Fruit fly (Drosophila melanogaster) whole organism, pupa: ENCODE data around the gene egh.

Source experiments
- CG10348 ChIP-seq: fragments of 200-800 bp; sonication (Bioruptor generic); IDR thresholded peaks from 2 replicates; pipeline ENCODE4 v1.3.6; 2022; ENCODE audit warnings: missing biosample characterization, missing genetic modification characterization
- CG12605 ChIP-seq: fragments of 200-800 bp; sonication (Bioruptor generic); IDR thresholded peaks from 2 replicates; pipeline ENCODE4 v1.3.6; 2022; ENCODE audit warnings: missing biosample characterization, missing genetic modification characterization
- CG13204 ChIP-seq: fragments of 200-800 bp; sonication (Bioruptor generic); optimal IDR thresholded peaks from 2 replicates; lab custom pipeline; 2018; ENCODE audit warnings: missing biosample characterization, mild to moderate bottlenecking, missing genetic modification characterization, moderate library complexity
- CG14655 ChIP-seq: fragments of 200-800 bp; sonication (Bioruptor generic); optimal IDR thresholded peaks from 3 replicates; lab custom pipeline; 2017; ENCODE audit warnings: mild to moderate bottlenecking, missing biosample characterization, missing genetic modification reagents, missing genetic modification characterization
- CG15710 ChIP-seq: fragments of 200-800 bp; sonication (Bioruptor generic); optimal IDR thresholded peaks from 2 replicates; lab custom pipeline; 2018; ENCODE audit warnings: missing biosample characterization, mild to moderate bottlenecking, missing genetic modification characterization, moderate library complexity
- CG17806 ChIP-seq: fragments of 200-800 bp; sonication (Bioruptor generic); optimal IDR thresholded peaks from 2 replicates; lab custom pipeline; 2018; ENCODE audit warnings: missing biosample characterization, mild to moderate bottlenecking, missing genetic modification characterization, moderate library complexity
- CG32121 ChIP-seq: fragments of 200-800 bp; sonication (Bioruptor generic); IDR thresholded peaks from 2 replicates; pipeline ENCODE4 v1.3.6; 2022; ENCODE audit warnings: missing biosample characterization, missing genetic modification characterization
- CG34367 ChIP-seq: fragments of 200-800 bp; sonication (Bioruptor generic); optimal IDR thresholded peaks from 2 replicates; lab custom pipeline; 2018; ENCODE audit warnings: missing biosample characterization, mild to moderate bottlenecking, missing genetic modification characterization
- CG4496 ChIP-seq: fragments of 200-800 bp; sonication (Bioruptor generic); IDR thresholded peaks from 3 replicates; pipeline ENCODE4 v1.3.6; 2022; ENCODE audit warnings: missing biosample characterization, missing genetic modification characterization
- CG8159 ChIP-seq: fragments of 200-800 bp; sonication (Bioruptor generic); optimal IDR thresholded peaks from 3 replicates; lab custom pipeline; 2018; ENCODE audit warnings: missing biosample characterization, mild to moderate bottlenecking, missing genetic modification characterization, moderate library complexity
- CG8301 ChIP-seq: fragments of 200-800 bp; sonication (Bioruptor generic); optimal IDR thresholded peaks from 2 replicates; lab custom pipeline; 2018; ENCODE audit warnings: missing biosample characterization, mild to moderate bottlenecking, missing genetic modification characterization
- CG9948 ChIP-seq: fragments of 200-800 bp; sonication (Bioruptor generic); optimal IDR thresholded peaks from 2 replicates; lab custom pipeline; 2018; ENCODE audit warnings: missing biosample characterization, mild to moderate bottlenecking, missing genetic modification characterization, moderate library complexity
- D1 ChIP-seq: fragments of 200-800 bp; sonication (Bioruptor generic); optimal IDR thresholded peaks from 2 replicates; lab custom pipeline; 2018; ENCODE audit warnings: missing biosample characterization, mild to moderate bottlenecking, missing genetic modification characterization, moderate library complexity
- EcR ChIP-seq: fragments of 200-800 bp; sonication (Bioruptor generic); optimal IDR thresholded peaks from 3 replicates; lab custom pipeline; 2019; ENCODE audit warnings: missing biosample characterization, missing genetic modification characterization, mild to moderate bottlenecking, moderate library complexity, missing genetic modification reagents
- Ets98B ChIP-seq: fragments of 200-800 bp; sonication (Bioruptor generic); IDR thresholded peaks from 2 replicates; pipeline ENCODE4 v1.3.6; 2022; ENCODE audit warnings: missing biosample characterization, missing genetic modification characterization
- Pif1A ChIP-seq: fragments of 200-800 bp; sonication (Bioruptor generic); optimal IDR thresholded peaks from 3 replicates; lab custom pipeline; 2016; ENCODE audit warnings: missing biosample characterization, missing genetic modification characterization
- Pif1B ChIP-seq: fragments of 200-800 bp; sonication (Bioruptor generic); optimal IDR thresholded peaks from 3 replicates; lab custom pipeline; 2016; ENCODE audit warnings: missing biosample characterization, missing genetic modification characterization
- Snoo ChIP-seq: fragments of 200-800 bp; sonication (Bioruptor generic); optimal IDR thresholded peaks from 3 replicates; lab custom pipeline; 2017; ENCODE audit warnings: missing biosample characterization, mild to moderate bottlenecking, missing genetic modification characterization, inconsistent platforms
- fd96Ca ChIP-seq: fragments of 200-800 bp; sonication (Bioruptor generic); IDR thresholded peaks from 3 replicates; pipeline ENCODE4 v1.3.6; 2022; ENCODE audit warnings: missing biosample characterization, missing genetic modification characterization
- gl ChIP-seq: fragments of 200-800 bp; sonication (Bioruptor generic); optimal IDR thresholded peaks from 2 replicates; lab custom pipeline; 2018; ENCODE audit warnings: missing biosample characterization, mild to moderate bottlenecking, missing genetic modification characterization
- rn ChIP-seq: fragments of 200-800 bp; sonication (Bioruptor generic); IDR thresholded peaks from 2 replicates; pipeline ENCODE4 v1.3.6; 2022; ENCODE audit warnings: missing biosample characterization, missing genetic modification characterization

egh gene

DNA sequence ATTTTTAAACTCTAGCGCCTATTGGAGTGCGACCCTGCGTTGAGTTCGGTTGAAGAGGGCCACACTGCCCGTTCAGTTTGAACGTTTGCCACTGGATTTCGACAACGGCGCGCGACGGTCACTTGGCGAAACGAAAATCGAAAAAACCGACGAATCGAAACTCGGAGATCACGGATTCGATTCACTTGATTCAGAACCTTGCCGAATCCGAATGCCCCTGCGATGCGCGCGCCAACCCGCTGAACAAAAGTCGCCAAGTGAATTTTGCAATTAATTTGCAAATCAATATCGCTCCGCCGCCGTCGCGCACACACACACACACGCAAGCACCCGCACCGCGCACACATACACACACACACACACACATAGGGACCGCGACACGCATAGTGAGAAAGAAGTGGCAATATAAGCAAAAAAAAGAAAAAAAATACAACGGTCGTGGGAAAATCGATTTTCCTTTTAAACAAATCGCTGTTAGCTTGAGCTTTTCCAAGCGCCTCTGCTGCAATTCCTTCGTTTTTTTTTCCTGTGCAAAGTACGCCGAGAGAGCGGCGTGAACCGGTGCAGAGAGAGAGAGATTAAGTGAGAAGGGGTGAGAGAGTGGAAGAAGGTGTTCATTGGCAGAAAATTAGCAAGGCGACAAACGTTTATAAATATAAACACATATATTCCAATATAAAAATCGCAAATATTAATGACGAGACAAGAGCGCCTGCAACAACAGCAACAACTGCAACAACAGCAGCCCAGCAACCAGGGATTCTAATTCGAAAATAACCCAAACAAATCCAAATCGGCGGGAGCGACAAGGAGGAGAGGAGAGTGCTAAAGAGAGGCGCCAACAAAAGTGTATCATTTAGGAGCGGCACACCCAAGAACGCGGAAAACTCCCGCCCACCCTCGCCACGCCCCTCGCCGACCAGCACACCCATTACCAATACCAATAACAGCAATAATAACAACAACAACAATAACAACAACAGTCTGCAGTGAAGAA lies at the start of gene egh:
egh (plus strand) TSS at position 89 of the 997 bp plus-strand sequence.
- peak; percentile 84 for TF ChIP-seq Ets98B (GFP tag; lab: Robert Waterston, UW)
- TF ChIP-seq CG9948 (tag; lab: Kevin White, UChicago), result peak; percentile 46
- peak; percentile 41 for TF ChIP-seq CG8159 (tag; lab: Kevin White, UChicago)
- peak; percentile 76 for TF ChIP-seq CG14655
- peak; percentile 29 for TF ChIP-seq CG15710 (tag; lab: Kevin White, UChicago)
- TF ChIP-seq CG10348 (GFP tag; lab: Robert Waterston, UW), result no peak
- TF ChIP-seq Pif1A (GFP tag; lab: Kevin White, UChicago), result peak; percentile 80
- peak; percentile 52 for TF ChIP-seq CG17806
- TF ChIP-seq CG32121, result peak; percentile 59; the same call in 1 of the 2 replicates
- peak; percentile 52 for TF ChIP-seq Snoo
- peak; percentile 75 for TF ChIP-seq CG13204
- peak; percentile 74 for TF ChIP-seq CG12605
- no peak for TF ChIP-seq D1 (tag; lab: Kevin White, UChicago)
- TF ChIP-seq CG34367 (tag; lab: Kevin White, UChicago), result peak; percentile 10
- TF ChIP-seq CG8301 (tag; lab: Kevin White, UChicago), result peak; percentile 58
- peak; percentile 26 for TF ChIP-seq EcR (GFP tag; lab: Kevin White, UChicago)
- peak; percentile 69 for TF ChIP-seq rn (GFP tag; lab: Robert Waterston, UW)
- peak; percentile 83 for TF ChIP-seq Pif1B
- peak; percentile 10 for TF ChIP-seq gl (tag; lab: Kevin White, UChicago)
- TF ChIP-seq fd96Ca (GFP tag; lab: Robert Waterston, UW), result peak; percentile 86
- TF ChIP-seq CG4496 (GFP tag; lab: Robert Waterston, UW), result peak; percentile 91
- TF ChIP-seq, all 21 proteins: peak for 19

DNA sequence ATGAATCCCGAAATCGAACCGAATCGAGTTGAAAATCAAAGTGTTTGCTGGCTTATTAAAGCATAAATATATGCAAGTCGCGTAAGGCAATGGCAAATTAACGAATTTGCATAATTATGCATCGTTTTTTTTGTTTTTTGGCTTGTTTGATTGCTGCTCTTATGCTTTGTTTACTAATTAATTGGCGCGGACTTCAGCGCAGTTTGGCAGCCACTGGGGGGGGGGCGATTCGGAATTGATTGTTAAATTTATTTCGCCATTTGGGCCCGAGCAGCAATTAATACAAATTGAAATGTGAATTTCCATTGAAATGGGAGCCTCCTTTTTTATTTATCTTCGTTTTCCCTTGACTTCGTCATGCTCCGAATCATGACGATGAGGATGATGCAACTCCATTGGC lies 48.8 kb upstream of the egh start:
- TF ChIP-seq CG4496 (GFP tag; lab: Robert Waterston, UW), result no peak
- TF ChIP-seq Snoo, result no peak
- no peak for TF ChIP-seq fd96Ca (GFP tag; lab: Robert Waterston, UW)
- TF ChIP-seq CG9948 (tag; lab: Kevin White, UChicago), result no peak
- TF ChIP-seq CG12605, result no peak
- TF ChIP-seq CG34367 (tag; lab: Kevin White, UChicago), result no peak
- no peak for TF ChIP-seq rn (GFP tag; lab: Robert Waterston, UW)
- TF ChIP-seq Pif1A (GFP tag; lab: Kevin White, UChicago), result no peak
- no peak for TF ChIP-seq CG32121
- TF ChIP-seq EcR (GFP tag; lab: Kevin White, UChicago), result no peak
- TF ChIP-seq gl (tag; lab: Kevin White, UChicago), result no peak
- no peak for TF ChIP-seq Pif1B
- TF ChIP-seq CG17806, result no peak

dm6 chrX:2542500-2542899 lies 45.8 kb upstream of the egh start:
- TF ChIP-seq Snoo (no peak), CG10348 (GFP tag; lab: Robert Waterston, UW) (no peak), D1 (tag; lab: Kevin White, UChicago) (no peak), Ets98B (GFP tag; lab: Robert Waterston, UW) (no peak), rn (GFP tag; lab: Robert Waterston, UW) (no peak), CG9948 (tag; lab: Kevin White, UChicago) (no peak), CG14655 (no peak), fd96Ca (GFP tag; lab: Robert Waterston, UW) (no peak), CG32121 (no peak), CG34367 (tag; lab: Kevin White, UChicago) (no peak), Pif1A (GFP tag; lab: Kevin White, UChicago) (no peak), CG8301 (tag; lab: Kevin White, UChicago) (no peak), gl (tag; lab: Kevin White, UChicago) (no peak), CG17806 (no peak), Pif1B (no peak), EcR (GFP tag; lab: Kevin White, UChicago) (no peak)

- no peak for TF ChIP-seq CG12605
- no peak for TF ChIP-seq CG10348 (GFP tag; lab: Robert Waterston, UW)
- TF ChIP-seq CG32121, result peak; percentile 37; the same call in 1 of the 2 replicates
- TF ChIP-seq Pif1A (GFP tag; lab: Kevin White, UChicago), result peak; percentile 2
- TF ChIP-seq CG34367 (tag; lab: Kevin White, UChicago), result no peak
- peak; percentile 37 for TF ChIP-seq EcR (GFP tag; lab: Kevin White, UChicago)
- no peak for TF ChIP-seq CG8301 (tag; lab: Kevin White, UChicago)
- TF ChIP-seq fd96Ca (GFP tag; lab: Robert Waterston, UW), result peak; percentile 51; the same call in 1 of the 3 replicates
- no peak for TF ChIP-seq CG8159 (tag; lab: Kevin White, UChicago)
- peak; percentile 35 for TF ChIP-seq Pif1B
- peak; percentile 67 for TF ChIP-seq CG4496 (GFP tag; lab: Robert Waterston, UW)
- TF ChIP-seq CG9948 (tag; lab: Kevin White, UChicago), result no peak
- TF ChIP-seq CG13204, result peak; percentile 84
- TF ChIP-seq D1 (tag; lab: Kevin White, UChicago), result no peak
- peak; percentile 31 for TF ChIP-seq CG14655
- peak; percentile 27 for TF ChIP-seq CG15710 (tag; lab: Kevin White, UChicago)
- peak; percentile 43; the same call in 1 of the 2 replicates for TF ChIP-seq Ets98B (GFP tag; lab: Robert Waterston, UW)
Observed at dm6 chrX:2545328-2545758, 43.0 kb upstream of the egh start, which contains the start of gene trol. TSS of gene trol (minus strand) at chrX:2545427.

dm6 chrX:2546260-2546659 lies 42.0 kb upstream of the egh start:
- TF ChIP-seq CG4496 (GFP tag; lab: Robert Waterston, UW), result no peak
- TF ChIP-seq CG34367 (tag; lab: Kevin White, UChicago), result no peak
- no peak for TF ChIP-seq CG32121
- TF ChIP-seq CG9948 (tag; lab: Kevin White, UChicago), result no peak
- TF ChIP-seq Snoo, result no peak
- no peak for TF ChIP-seq CG10348 (GFP tag; lab: Robert Waterston, UW)
- no peak for TF ChIP-seq D1 (tag; lab: Kevin White, UChicago)
- no peak for TF ChIP-seq CG8301 (tag; lab: Kevin White, UChicago)
- TF ChIP-seq CG12605, result no peak
